Worm (Caenorhabditis elegans) whole organism, young adult: ENCODE measurements around the gene asd-1.

Source experiments
- B0019.2 ChIP-seq: fragments of 200-800 bp; sonication (Bioruptor generic); conservative IDR thresholded peaks from 2 replicates; pipeline ENCODE4 v1.3.6; 2022; ENCODE audit warnings: missing genetic modification reagents, missing genetic modification characterization, missing compliant biosample characterization
- B0035.1 ChIP-seq: sonication (generic microtip); optimal IDR thresholded peaks from 2 replicates; lab custom pipeline; 2016; ENCODE audit warnings: missing genetic modification characterization, mild to moderate bottlenecking, missing compliant biosample characterization, missing genotype, missing genetic modification reagents
- B0261.1 ChIP-seq: sonication (generic microtip); optimal IDR thresholded peaks from 2 replicates; lab custom pipeline; 2016; ENCODE audit warnings: mild to moderate bottlenecking, missing genetic modification characterization, moderate library complexity, missing compliant biosample characterization
- B0336.3 ChIP-seq: fragments of 200-800 bp; sonication (Bioruptor generic); IDR thresholded peaks from 2 replicates; pipeline ENCODE4 v1.3.6; 2022; ENCODE audit warnings: missing genetic modification characterization, missing compliant biosample characterization
- C06A6.2 ChIP-seq: fragments of 200-800 bp; sonication (Bioruptor generic); conservative IDR thresholded peaks from 2 replicates; pipeline ENCODE4 v1.3.6; 2022; ENCODE audit warnings: missing genetic modification characterization, missing compliant biosample characterization
- F22D6.2 ChIP-seq: sonication (generic microtip); optimal IDR thresholded peaks from 2 replicates; lab custom pipeline; 2016; ENCODE audit warnings: mild to moderate bottlenecking, missing genetic modification characterization, missing compliant biosample characterization
- K12H6.12 ChIP-seq: fragments of 200-800 bp; sonication (Bioruptor generic); optimal IDR thresholded peaks from 2 replicates; lab custom pipeline; 2018; ENCODE audit warnings: mild to moderate bottlenecking, missing genetic modification characterization, missing compliant biosample characterization
- T07F8.4 ChIP-seq: sonication (generic microtip); optimal IDR thresholded peaks from 2 replicates; lab custom pipeline; 2016; ENCODE audit warnings: mild to moderate bottlenecking, missing genetic modification characterization, moderate library complexity, missing compliant biosample characterization
- Y79H2A.3 ChIP-seq: fragments of 200-800 bp; sonication (Bioruptor generic); conservative IDR thresholded peaks from 2 replicates; pipeline ENCODE4 v1.3.6; 2022; ENCODE audit warnings: missing genetic modification reagents, missing genetic modification characterization, missing compliant biosample characterization
- ZK185.1 ChIP-seq: sonication (generic microtip); optimal IDR thresholded peaks from 2 replicates; lab custom pipeline; 2016; ENCODE audit warnings: mild to moderate bottlenecking, missing genetic modification characterization, missing compliant biosample characterization; ENCODE audit not compliant: poor library complexity, severe bottlenecking
- akir-1 ChIP-seq: fragments of 200-800 bp; sonication (Bioruptor generic); optimal IDR thresholded peaks from 2 replicates; lab custom pipeline; 2018; ENCODE audit warnings: mild to moderate bottlenecking, missing genetic modification characterization, moderate library complexity, missing compliant biosample characterization
- ama-1 ChIP-seq, 3 experiments: fragments of 150-350 bp in 1 of 3; sonication (generic microtip) in 2 of 3; optimal IDR thresholded peaks; 2 replicates each; lab custom pipeline; 2014 to 2018; ENCODE audit warnings: missing biosample characterization in 2 of 3, missing genetic modification characterization in 2 of 3, missing genetic modification reagents in 2 of 3
- aptf-2 ChIP-seq: fragments of 200-800 bp; sonication (Bioruptor generic); conservative IDR thresholded peaks from 2 replicates; pipeline ENCODE4 v1.3.6; 2022; ENCODE audit warnings: missing genetic modification reagents, missing genetic modification characterization, missing compliant biosample characterization
- attf-5 ChIP-seq: fragments of 200-800 bp; sonication (Bioruptor generic); optimal IDR thresholded peaks from 2 replicates; lab custom pipeline; 2018; ENCODE audit warnings: mild to moderate bottlenecking, missing genetic modification characterization, missing compliant biosample characterization
- bed-2 ChIP-seq: fragments of 200-800 bp; sonication (Bioruptor generic); IDR thresholded peaks from 2 replicates; pipeline ENCODE4 v1.3.6; 2022; ENCODE audit warnings: missing genetic modification reagents, missing genetic modification characterization, missing compliant biosample characterization
- ccch-3 ChIP-seq: fragments of 200-800 bp; sonication (Bioruptor generic); optimal IDR thresholded peaks from 2 replicates; lab custom pipeline; 2018; ENCODE audit warnings: mild to moderate bottlenecking, missing genetic modification characterization, missing compliant biosample characterization
- ceh-79 ChIP-seq: sonication (generic microtip); optimal IDR thresholded peaks from 2 replicates; lab custom pipeline; 2017; ENCODE audit warnings: mild to moderate bottlenecking, missing genetic modification characterization, missing compliant biosample characterization
- ceh-91 ChIP-seq: fragments of 200-800 bp; sonication (Bioruptor generic); IDR thresholded peaks from 2 replicates; pipeline ENCODE4 v1.3.6; 2022; ENCODE audit warnings: missing genetic modification reagents, missing genetic modification characterization, missing compliant biosample characterization
- chd-7 ChIP-seq: sonication (generic microtip); optimal IDR thresholded peaks from 2 replicates; lab custom pipeline; 2016; ENCODE audit warnings: mild to moderate bottlenecking, missing genetic modification characterization, moderate library complexity, missing compliant biosample characterization
- dox-1 ChIP-seq: fragments of 200-800 bp; sonication (Bioruptor generic); IDR thresholded peaks from 2 replicates; pipeline ENCODE4 v1.3.6; 2022; ENCODE audit warnings: missing genetic modification reagents, missing genetic modification characterization, missing compliant biosample characterization
- dpff-1 ChIP-seq: sonication (generic microtip); optimal IDR thresholded peaks from 2 replicates; lab custom pipeline; 2017; ENCODE audit warnings: mild to moderate bottlenecking, missing genetic modification characterization, missing compliant biosample characterization
- egl-44 ChIP-seq: fragments of 200-800 bp; sonication (Bioruptor generic); IDR thresholded peaks from 2 replicates; pipeline ENCODE4 v1.3.6; 2022; ENCODE audit warnings: missing genetic modification reagents, missing genetic modification characterization, missing compliant biosample characterization
- hmg-20 ChIP-seq: fragments of 200-800 bp; sonication (Bioruptor generic); IDR thresholded peaks from 2 replicates; pipeline ENCODE4 v1.3.6; 2022; ENCODE audit warnings: missing genetic modification reagents, missing genetic modification characterization, missing compliant biosample characterization
- lag-1 ChIP-seq: fragments of 200-800 bp; sonication (Bioruptor generic); IDR thresholded peaks from 2 replicates; pipeline ENCODE4 v1.3.6; 2022; ENCODE audit warnings: missing genetic modification reagents, missing genetic modification characterization, missing compliant biosample characterization
- let-526 ChIP-seq: fragments of 200-800 bp; sonication (Bioruptor generic); IDR thresholded peaks from 2 replicates; pipeline ENCODE4 v1.3.6; 2022; ENCODE audit warnings: missing genetic modification reagents, missing genetic modification characterization, missing compliant biosample characterization
- lin-26 ChIP-seq: fragments of 200-800 bp; sonication (Bioruptor generic); IDR thresholded peaks from 2 replicates; pipeline ENCODE4 v1.3.6; 2022; ENCODE audit warnings: missing genetic modification reagents, missing genetic modification characterization, missing compliant biosample characterization
- lin-35 ChIP-seq, 3 experiments: fragments of 150-350 bp in 2 of 3; sonication (generic microtip) in 1 of 3; optimal IDR thresholded peaks; 2 replicates each; lab custom pipeline; 2014 to 2018; ENCODE audit warnings: missing biosample characterization in 3 of 3, missing genetic modification characterization in 3 of 3, missing genetic modification reagents in 3 of 3
- lin-54 ChIP-seq: fragments of 200-800 bp; sonication (Bioruptor generic); optimal IDR thresholded peaks from 2 replicates; lab custom pipeline; 2018; ENCODE audit warnings: mild to moderate bottlenecking, missing genetic modification characterization, missing compliant biosample characterization
- lir-1 ChIP-seq: fragments of 200-800 bp; sonication (Bioruptor generic); conservative IDR thresholded peaks from 2 replicates; pipeline ENCODE4 v1.3.6; 2022; ENCODE audit warnings: missing genetic modification reagents, missing genetic modification characterization, missing compliant biosample characterization
- lsy-27 ChIP-seq: sonication (generic microtip); optimal IDR thresholded peaks from 2 replicates; lab custom pipeline; 2017; ENCODE audit warnings: missing genetic modification characterization, mild to moderate bottlenecking, missing compliant biosample characterization, antibody characterized with exemption, missing genotype, borderline replicate concordance; ENCODE audit not compliant: insufficient read depth
- madf-10 ChIP-seq: sonication (generic microtip); optimal IDR thresholded peaks from 2 replicates; lab custom pipeline; 2016; ENCODE audit warnings: mild to moderate bottlenecking, missing genetic modification characterization, missing compliant biosample characterization
- mcd-1 ChIP-seq: fragments of 200-800 bp; sonication (Bioruptor generic); IDR thresholded peaks from 2 replicates; pipeline ENCODE4 v1.3.6; 2022; ENCODE audit warnings: missing genetic modification reagents, missing genetic modification characterization, missing compliant biosample characterization
- nfya-2 ChIP-seq: fragments of 200-800 bp; sonication (Bioruptor generic); IDR thresholded peaks from 2 replicates; pipeline ENCODE4 v1.3.6; 2022; ENCODE audit warnings: missing genetic modification reagents, missing genetic modification characterization, missing compliant biosample characterization
- nfyb-1 ChIP-seq: fragments of 200-800 bp; sonication (Bioruptor generic); IDR thresholded peaks from 2 replicates; pipeline ENCODE4 v1.3.6; 2022; ENCODE audit warnings: missing genetic modification reagents, missing genetic modification characterization, missing compliant biosample characterization
- nhr-120 ChIP-seq: fragments of 200-800 bp; sonication (Bioruptor generic); IDR thresholded peaks from 2 replicates; pipeline ENCODE4 v1.3.6; 2022; ENCODE audit warnings: missing genetic modification characterization, missing compliant biosample characterization
- nhr-27 ChIP-seq: fragments of 200-800 bp; sonication (Bioruptor generic); optimal IDR thresholded peaks from 2 replicates; lab custom pipeline; 2018; ENCODE audit warnings: mild to moderate bottlenecking, missing genetic modification characterization, moderate library complexity, missing compliant biosample characterization
- pbrm-1 ChIP-seq: fragments of 200-800 bp; sonication (Bioruptor generic); IDR thresholded peaks from 2 replicates; pipeline ENCODE4 v1.3.6; 2022; ENCODE audit warnings: missing genetic modification reagents, missing genetic modification characterization, missing compliant biosample characterization
- pha-4 ChIP-seq: fragments of 150-350 bp; sonication (generic microtip); optimal IDR thresholded peaks from 2 replicates; lab custom pipeline; 2014; ENCODE audit warnings: missing biosample characterization, missing genetic modification reagents, missing genetic modification characterization
- rcor-1 ChIP-seq: fragments of 200-800 bp; sonication (Bioruptor generic); IDR thresholded peaks from 2 replicates; pipeline ENCODE4 v1.3.6; 2022; ENCODE audit warnings: missing genetic modification reagents, missing genetic modification characterization, missing compliant biosample characterization
- rec-8 ChIP-seq, 2 experiments: sonication (generic microtip); optimal IDR thresholded peaks; 2 replicates each; lab custom pipeline; 2016; ENCODE audit warnings: mild to moderate bottlenecking in 2 of 2, missing genetic modification characterization in 2 of 2, missing genetic modification reagents in 2 of 2, missing genotype in 2 of 2, missing biosample characterization in 1 of 2, missing compliant biosample characterization in 1 of 2, moderate library complexity in 1 of 2
- snpc-1.3 ChIP-seq: sonication (generic microtip); optimal IDR thresholded peaks from 2 replicates; lab custom pipeline; 2017; ENCODE audit warnings: missing genetic modification characterization, mild to moderate bottlenecking, missing compliant biosample characterization, antibody characterized with exemption, moderate library complexity, missing genotype, missing genetic modification reagents; ENCODE audit not compliant: insufficient read depth
- snpc-4 ChIP-seq, 5 experiments: fragments of 150-350 bp in 1 of 5; sonication (generic microtip) in 4 of 5; optimal IDR thresholded peaks; 2 replicates each; lab custom pipeline; 2014 to 2018; ENCODE audit warnings: missing genetic modification characterization in 5 of 5, missing biosample characterization in 3 of 5, antibody characterized with exemption in 2 of 5, mild to moderate bottlenecking in 2 of 5, missing compliant biosample characterization in 2 of 5, missing genotype in 2 of 5, moderate library complexity in 2 of 5, missing genetic modification reagents in 1 of 5
- tlf-1 ChIP-seq: fragments of 200-800 bp; sonication (Bioruptor generic); optimal IDR thresholded peaks from 2 replicates; lab custom pipeline; 2018; ENCODE audit warnings: mild to moderate bottlenecking, missing genetic modification characterization, missing compliant biosample characterization
- xnd-1 ChIP-seq: sonication (generic microtip); optimal IDR thresholded peaks from 2 replicates; lab custom pipeline; 2016; ENCODE audit warnings: missing genotype, missing genetic modification reagents, missing genetic modification characterization, missing compliant biosample characterization
- ztf-26 ChIP-seq: sonication (generic microtip); optimal IDR thresholded peaks from 2 replicates; lab custom pipeline; 2017; ENCODE audit warnings: missing genetic modification characterization, missing compliant biosample characterization
- ztf-3 ChIP-seq: fragments of 200-800 bp; sonication (Bioruptor generic); optimal IDR thresholded peaks from 2 replicates; lab custom pipeline; 2018; ENCODE audit warnings: mild to moderate bottlenecking, missing genetic modification characterization, missing compliant biosample characterization
- ztf-6 ChIP-seq: fragments of 200-800 bp; sonication (Bioruptor generic); IDR thresholded peaks from 2 replicates; pipeline ENCODE4 v1.3.6; 2022; ENCODE audit warnings: missing genetic modification reagents, missing genetic modification characterization, missing compliant biosample characterization

Gene asd-1

DNA sequence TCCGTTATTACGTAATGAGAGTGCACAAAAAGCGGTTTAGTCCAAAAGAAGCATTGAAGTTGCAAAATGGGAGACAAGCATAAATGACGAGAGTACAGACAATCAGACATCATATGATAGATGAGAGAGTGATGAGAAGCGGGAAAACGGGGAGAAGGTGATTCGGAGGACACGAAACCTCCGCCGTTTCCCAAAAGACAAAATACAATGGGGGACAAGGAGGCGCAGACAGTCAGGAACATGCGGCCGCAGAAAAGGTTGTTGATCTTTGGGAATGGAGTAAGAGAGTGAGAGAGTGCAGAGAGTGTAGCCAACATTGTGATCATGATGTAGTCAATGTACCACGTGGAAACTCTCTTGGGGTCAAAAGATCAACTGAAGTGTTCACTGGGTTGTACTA is 40.6 kb downstream of the asd-1 start (continued):
- TF ChIP-seq ceh-91 (no peak), B0336.3 (peak; percentile 91), ama-1 (optimal IDR thresholded peaks at IDR 0.05; lab: Kevin White, UChicago) (no peak), ama-1 (GFP tag; optimal IDR thresholded peaks at IDR 0.05; lab: Kevin White, UChicago) (no peak), pbrm-1 (peak; percentile 71; the same call in 1 of the 2 replicates), B0261.1 (tag; lab: Kevin White, UChicago) (no peak), ceh-79 (no peak), lag-1 (GFP tag; lab: Robert Waterston, UW) (no peak), madf-10 (tag; lab: Kevin White, UChicago) (peak; percentile 79), C06A6.2 (GFP tag; lab: Robert Waterston, UW) (peak; percentile 86), pha-4 (tag; lab: Kevin White, UChicago) (peak; percentile 72), snpc-1.3 (tag; lab: Kevin White, UChicago) (no peak), chd-7 (tag; lab: Kevin White, UChicago) (peak; percentile 92), Y79H2A.3 (GFP tag; lab: Robert Waterston, UW) (no peak), ccch-3 (GFP tag; lab: Kevin White, UChicago) (no peak), aptf-2 (GFP tag; lab: Robert Waterston, UW) (peak; percentile 93), ztf-3 (GFP tag; lab: Kevin White, UChicago) (peak; percentile 52), lin-54 (GFP tag; lab: Kevin White, UChicago) (peak; percentile 69), nfyb-1 (GFP tag; lab: Robert Waterston, UW) (peak; percentile 86), ZK185.1 (peak; percentile 76), nhr-27 (tag; lab: Kevin White, UChicago) (no peak), lir-1 (GFP tag; lab: Robert Waterston, UW) (no peak; the same call in 1 of the 2 replicates), snpc-4 (GFP tag; optimal IDR thresholded peaks at IDR 0.05; lab: Kevin White, UChicago) (no peak), snpc-4 (tag; optimal IDR thresholded peaks at IDR 0.05; lab: Kevin White, UChicago) (peak; percentile 28 to 66 (median 50)), F22D6.2 (tag; lab: Kevin White, UChicago) (peak; percentile 72), lin-35 (GFP tag; optimal IDR thresholded peaks at IDR 0.05; lab: Kevin White, UChicago) (peak in 1 of 3 experiments; percentile 46), B0019.2 (GFP tag; lab: Robert Waterston, UW) (no peak), rcor-1 (peak; percentile 53), nfya-2 (GFP tag; lab: Robert Waterston, UW) (no peak), B0035.1 (peak; percentile 52), nhr-120 (GFP tag; lab: Robert Waterston, UW) (no peak), rec-8 (tag; optimal IDR thresholded peaks at IDR 0.05; lab: Kevin White, UChicago) (no peak), ztf-26 (tag; lab: Kevin White, UChicago) (peak; percentile 87), egl-44 (GFP tag; lab: Robert Waterston, UW) (peak; percentile 72; the same call in 1 of the 2 replicates), hmg-20 (GFP tag; lab: Robert Waterston, UW) (no peak), lsy-27 (tag; lab: Kevin White, UChicago) (peak; percentile 28), T07F8.4 (tag; lab: Kevin White, UChicago) (no peak), tlf-1 (peak; percentile 56), K12H6.12 (tag; lab: Kevin White, UChicago) (peak; percentile 88), lin-26 (GFP tag; lab: Robert Waterston, UW) (peak; percentile 57; the same call in 1 of the 2 replicates), dox-1 (no peak; the same call in 1 of the 2 replicates), xnd-1 (no peak), dpff-1 (no peak), ztf-6 (GFP tag; lab: Robert Waterston, UW) (no peak), mcd-1 (GFP tag; lab: Robert Waterston, UW) (peak; percentile 74), bed-2 (GFP tag; lab: Robert Waterston, UW) (no peak), attf-5 (GFP tag; lab: Kevin White, UChicago) (peak; percentile 94), let-526 (GFP tag; lab: Robert Waterston, UW) (peak; percentile 77), akir-1 (GFP tag; lab: Kevin White, UChicago) (peak; percentile 67)
